Fruit fly (Drosophila melanogaster) whole organism, adult: ENCODE measurements around the gene Gr36a.

Experiments
- CG11617 ChIP-seq: fragments of 200-800 bp; sonication (Bioruptor generic); optimal IDR thresholded peaks from 2 replicates; lab custom pipeline; 2017; ENCODE audit warnings: mild to moderate bottlenecking, missing biosample characterization, missing genetic modification reagents, missing genetic modification characterization
- CG33017 ChIP-seq: fragments of 200-800 bp; sonication (Bioruptor generic); optimal IDR thresholded peaks from 2 replicates; lab custom pipeline; 2018; ENCODE audit warnings: missing biosample characterization, mild to moderate bottlenecking, missing genetic modification characterization, moderate library complexity
- CG7045 ChIP-seq: fragments of 200-800 bp; sonication (Bioruptor generic); optimal IDR thresholded peaks from 2 replicates; lab custom pipeline; 2017; ENCODE audit warnings: missing biosample characterization, mild to moderate bottlenecking, missing genetic modification characterization
- CG7101 ChIP-seq: fragments of 200-800 bp; sonication (Bioruptor generic); optimal IDR thresholded peaks from 2 replicates; lab custom pipeline; 2018; ENCODE audit warnings: missing biosample characterization, mild to moderate bottlenecking, missing genetic modification characterization, moderate library complexity
- Crg-1 ChIP-seq: fragments of 200-800 bp; sonication (Bioruptor generic); optimal IDR thresholded peaks from 2 replicates; lab custom pipeline; 2016; ENCODE audit warnings: missing biosample characterization, missing genetic modification characterization
- cic ChIP-seq: fragments of 200-800 bp; sonication (Bioruptor generic); optimal IDR thresholded peaks from 2 replicates; lab custom pipeline; 2017; ENCODE audit warnings: missing biosample characterization, mild to moderate bottlenecking, missing genetic modification characterization, moderate library complexity
- kay ChIP-seq: fragments of 200-800 bp; sonication (Bioruptor generic); peaks from one replicate; lab custom pipeline; 2016; ENCODE audit warnings: missing biosample characterization, missing genetic modification characterization, borderline replicate concordance
- ovo ChIP-seq: fragments of 200-800 bp; sonication (Bioruptor generic); optimal IDR thresholded peaks from 2 replicates; lab custom pipeline; 2016; ENCODE audit warnings: missing biosample characterization, missing genetic modification characterization
- pad ChIP-seq: fragments of 200-800 bp; sonication (Bioruptor generic); optimal IDR thresholded peaks from 3 replicates; lab custom pipeline; 2017; ENCODE audit warnings: missing biosample characterization, missing genetic modification characterization, mild to moderate bottlenecking, moderate library complexity, missing genetic modification reagents
- toe ChIP-seq: fragments of 200-800 bp; sonication (Bioruptor generic); optimal IDR thresholded peaks from 2 replicates; lab custom pipeline; 2016; ENCODE audit warnings: missing biosample characterization, missing genetic modification characterization

DNA sequence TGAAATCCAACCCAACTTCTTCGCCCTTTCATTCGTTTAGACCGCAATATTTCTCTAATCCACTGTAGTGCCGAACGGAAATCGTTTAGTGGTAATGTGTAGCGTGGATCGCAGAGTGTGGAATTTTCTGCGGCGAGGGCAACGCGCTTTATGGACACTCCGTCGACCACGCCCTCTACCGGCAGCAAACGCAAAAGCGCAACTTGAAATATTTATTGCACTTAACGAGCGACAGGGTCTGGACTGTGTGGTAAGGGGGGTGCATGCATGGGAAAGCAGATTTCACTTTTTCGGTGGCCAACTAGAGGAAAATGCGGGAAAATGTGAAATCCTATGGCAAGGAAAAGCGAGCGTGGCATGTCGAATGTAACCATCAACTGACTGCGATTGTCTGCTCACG is 18.8 kb downstream of the Gr36a start:
- no peak for TF ChIP-seq ovo (GFP tag; lab: Kevin White, UChicago)
- TF ChIP-seq pad (GFP tag; lab: Kevin White, UChicago), result no peak
- no peak for TF ChIP-seq CG33017 (tag; lab: Kevin White, UChicago)
- TF ChIP-seq Crg-1, result no peak
- TF ChIP-seq CG11617 (GFP tag; lab: Kevin White, UChicago), result no peak
- no peak for TF ChIP-seq cic (GFP tag; lab: Kevin White, UChicago)
- no peak for TF ChIP-seq CG7045 (GFP tag; lab: Kevin White, UChicago)
- no peak for TF ChIP-seq CG7101
- TF ChIP-seq toe (GFP tag; lab: Kevin White, UChicago), result no peak
- TF ChIP-seq kay (GFP tag; lab: Kevin White, UChicago), result no peak
